Fruit fly (Drosophila melanogaster): Measurements from ENCODE around the gene CG12502.

CG12502 gene

DNA sequence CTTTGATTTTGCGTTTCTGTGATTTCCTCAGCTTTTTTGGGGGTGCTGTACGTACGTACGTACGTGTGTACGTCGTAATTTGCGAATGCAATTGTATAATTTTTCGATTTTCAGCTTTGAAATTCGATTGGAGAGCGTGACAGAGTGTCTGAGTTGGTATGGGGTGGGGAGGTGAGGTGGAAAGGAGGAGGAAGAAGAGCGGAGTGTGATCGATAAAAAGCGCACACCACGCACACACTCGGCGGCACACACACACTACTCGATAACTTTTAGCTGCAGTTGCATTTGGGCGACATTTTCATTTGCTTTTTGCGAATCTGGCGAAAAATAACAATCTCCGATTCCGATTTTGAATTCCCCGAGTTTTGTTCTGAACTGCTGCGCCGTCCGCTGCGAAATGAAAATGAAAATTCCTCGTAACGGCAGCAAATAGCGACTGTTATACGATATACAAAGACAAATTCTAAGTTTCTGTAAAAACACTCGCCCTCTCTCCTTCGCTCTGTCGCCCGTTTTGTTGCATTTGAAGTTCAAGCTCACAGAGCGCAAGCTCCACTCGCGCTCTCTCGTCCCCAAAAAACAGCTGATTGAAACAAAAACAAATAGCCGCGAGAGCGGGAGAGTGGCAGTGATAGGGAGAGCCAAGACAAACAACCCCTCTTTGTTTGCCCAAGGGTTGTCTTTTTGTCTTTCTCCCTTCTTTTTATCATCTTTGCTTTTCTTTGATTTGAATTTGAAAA is 16.5 kb downstream of the CG12502 start, which contains the start of gene CG13907 (continued):
- TF ChIP-seq CG7963 (GFP tag; IDR thresholded peaks at IDR 0.05; ENCODE audit: partially characterized antibody) (no peak), wek (GFP tag; optimal IDR thresholded peaks at IDR 0.05) (peak; percentile 49), sug (tag; optimal IDR thresholded peaks at IDR 0.05) (no peak), dm (GFP tag; optimal IDR thresholded peaks at IDR 0.05) (no peak), Aef1 (GFP tag; IDR thresholded peaks at IDR 0.05) (no peak), ewg (GFP tag; optimal IDR thresholded peaks at IDR 0.05) (peak; percentile 63), Spps (tag; optimal IDR thresholded peaks at IDR 0.05) (no peak), Dek (tag; optimal IDR thresholded peaks at IDR 0.05) (no peak), CG4730 (GFP tag; IDR thresholded peaks at IDR 0.05) (no peak), CG9437 (GFP tag; optimal IDR thresholded peaks at IDR 0.05) (no peak), ems (GFP tag; optimal IDR thresholded peaks at IDR 0.05) (no peak), CG4707 (GFP tag; optimal IDR thresholded peaks at IDR 0.05) (no peak), CG4424 (GFP tag; optimal IDR thresholded peaks at IDR 0.05) (no peak), tll (GFP tag; optimal IDR thresholded peaks at IDR 0.05) (no peak), HLH3B (GFP tag; IDR thresholded peaks at IDR 0.05) (no peak), Scr (GFP tag; IDR thresholded peaks at IDR 0.05; ENCODE audit: partially characterized antibody) (no peak), Rx (GFP tag; IDR thresholded peaks at IDR 0.05) (no peak), kni (GFP tag; optimal IDR thresholded peaks at IDR 0.05) (peak; percentile 8), sqz (GFP tag; optimal IDR thresholded peaks at IDR 0.05) (no peak), Doc3 (GFP tag; IDR thresholded peaks at IDR 0.05; ENCODE audit: partially characterized antibody) (peak; percentile 17; the same call in 1 of the 3 replicates), CG8944 (GFP tag; optimal IDR thresholded peaks at IDR 0.05) (no peak), CG32532 (GFP tag; IDR thresholded peaks at IDR 0.05) (no peak), cg (GFP tag; optimal IDR thresholded peaks at IDR 0.05) (peak; percentile 22), Sry-δ (GFP tag; optimal IDR thresholded peaks at IDR 0.05) (no peak), unc-4 (GFP tag; IDR thresholded peaks at IDR 0.05; ENCODE audit: partially characterized antibody) (peak; percentile 43; the same call in 1 of the 2 replicates), CG33557 (GFP tag; optimal IDR thresholded peaks at IDR 0.05) (no peak), bab2 (GFP tag; optimal IDR thresholded peaks at IDR 0.05) (no peak), fd64A (GFP tag; optimal IDR thresholded peaks at IDR 0.05) (peak; percentile 37), aop (GFP tag; IDR thresholded peaks at IDR 0.05) (no peak), HLHmδ (GFP tag; optimal IDR thresholded peaks at IDR 0.05) (peak; percentile 5), CG16779 (GFP tag; IDR thresholded peaks at IDR 0.05) (no peak), E2f2 (GFP tag; IDR thresholded peaks at IDR 0.05) (no peak), CG10959 (GFP tag; IDR thresholded peaks at IDR 0.05) (no peak), dimm (GFP tag; IDR thresholded peaks at IDR 0.05) (no peak), nau (GFP tag; optimal IDR thresholded peaks at IDR 0.05) (peak; percentile 49), usp (GFP tag; optimal IDR thresholded peaks at IDR 0.05) (no peak), ab (GFP tag; optimal IDR thresholded peaks at IDR 0.05) (no peak), CG12769 (tag; optimal IDR thresholded peaks at IDR 0.05) (no peak), CG10274 (GFP tag; optimal IDR thresholded peaks at IDR 0.05) (no peak), Chrac-16 (GFP tag; optimal IDR thresholded peaks at IDR 0.05) (no peak), slou (GFP tag; optimal IDR thresholded peaks at IDR 0.05) (no peak), nmo (GFP tag; optimal IDR thresholded peaks at IDR 0.05) (no peak), CG11695 (GFP tag; IDR thresholded peaks at IDR 0.05) (no peak), pfk (GFP tag; optimal IDR thresholded peaks at IDR 0.05) (no peak), CG11093 (GFP tag; IDR thresholded peaks at IDR 0.05) (no peak), CG15696 (tag; optimal IDR thresholded peaks at IDR 0.05) (no peak), CG17359 (tag; optimal IDR thresholded peaks at IDR 0.05) (no peak), row (GFP tag; IDR thresholded peaks at IDR 0.05) (no peak), danr (GFP tag; IDR thresholded peaks at IDR 0.05) (no peak), ATbp (GFP tag; optimal IDR thresholded peaks at IDR 0.05) (peak; percentile 47)
